Fruit fly (Drosophila melanogaster) whole organism, embryonic: Measurements from ENCODE around the gene LSm7.

Experiments
- Abd-B ChIP-seq: fragments of 200-800 bp; sonication (Bioruptor generic); optimal IDR thresholded peaks from 2 replicates; lab custom pipeline; 2018; ENCODE audit warnings: missing biosample characterization, mild to moderate bottlenecking, missing genetic modification characterization, moderate library complexity
- Awh ChIP-seq: fragments of 200-800 bp; sonication (Bioruptor generic); IDR thresholded peaks from 2 replicates; pipeline ENCODE4, ENCODE4 v1.3.6; 2022; ENCODE audit warnings: missing biosample characterization, missing genetic modification characterization
- BtbVII ChIP-seq: fragments of 200-800 bp; sonication (Bioruptor generic); optimal IDR thresholded peaks from 3 replicates; lab custom pipeline; 2017; ENCODE audit warnings: missing biosample characterization, mild to moderate bottlenecking, missing genetic modification characterization
- CG1024 ChIP-seq: fragments of 200-800 bp; sonication (Bioruptor generic); IDR thresholded peaks from 2 replicates; pipeline ENCODE4 v1.3.6; 2022; ENCODE audit warnings: missing biosample characterization, missing genetic modification characterization
- CG10543 ChIP-seq: fragments of 200-800 bp; sonication (Bioruptor generic); optimal IDR thresholded peaks from 3 replicates; lab custom pipeline; 2017; ENCODE audit warnings: missing biosample characterization, mild to moderate bottlenecking, missing genetic modification characterization, moderate library complexity
- CG10654 ChIP-seq: fragments of 200-800 bp; sonication (Bioruptor generic); optimal IDR thresholded peaks from 2 replicates; lab custom pipeline; 2016; ENCODE audit warnings: missing biosample characterization, missing genetic modification characterization
- CG10979 ChIP-seq: fragments of 200-800 bp; sonication (Bioruptor generic); optimal IDR thresholded peaks from 2 replicates; lab custom pipeline; 2018; ENCODE audit warnings: missing biosample characterization, mild to moderate bottlenecking, missing genetic modification characterization, moderate library complexity
- CG12659 ChIP-seq: fragments of 200-800 bp; sonication (Bioruptor generic); optimal IDR thresholded peaks from 3 replicates; lab custom pipeline; 2017; ENCODE audit warnings: mild to moderate bottlenecking, missing biosample characterization, missing genetic modification reagents, missing genetic modification characterization
- CG13123 ChIP-seq: fragments of 200-800 bp; sonication (Bioruptor generic); optimal IDR thresholded peaks from 2 replicates; lab custom pipeline; 2016; ENCODE audit warnings: missing biosample characterization, missing genetic modification characterization
- CG13775 ChIP-seq: fragments of 200-800 bp; sonication (Bioruptor generic); optimal IDR thresholded peaks from 3 replicates; lab custom pipeline; 2017; ENCODE audit warnings: missing biosample characterization, mild to moderate bottlenecking, missing genetic modification characterization
- CG14050 ChIP-seq: fragments of 200-800 bp; sonication (Bioruptor generic); IDR thresholded peaks from 3 replicates; pipeline ENCODE4 v1.3.6; 2022; ENCODE audit warnings: missing biosample characterization, missing genetic modification characterization
- CG14965 ChIP-seq: fragments of 200-800 bp; sonication (Bioruptor generic); optimal IDR thresholded peaks from 2 replicates; lab custom pipeline; 2016; ENCODE audit warnings: missing biosample characterization, missing genetic modification characterization, borderline replicate concordance
- CG15073 ChIP-seq: fragments of 200-800 bp; sonication (Bioruptor generic); optimal IDR thresholded peaks from 2 replicates; lab custom pipeline; 2016; ENCODE audit warnings: missing biosample characterization, missing genetic modification characterization
- CG15696 ChIP-seq: fragments of 200-800 bp; sonication (Bioruptor generic); optimal IDR thresholded peaks from 2 replicates; lab custom pipeline; 2019; ENCODE audit warnings: missing biosample characterization, mild to moderate bottlenecking, missing genetic modification characterization, moderate library complexity
- CG17359 ChIP-seq: fragments of 200-800 bp; sonication (Bioruptor generic); optimal IDR thresholded peaks from 3 replicates; lab custom pipeline; 2018; ENCODE audit warnings: missing biosample characterization, mild to moderate bottlenecking, missing genetic modification characterization, moderate library complexity
- CG2889 ChIP-seq: fragments of 200-800 bp; sonication (Bioruptor generic); IDR thresholded peaks from 3 replicates; pipeline ENCODE4 v1.3.6; 2022; ENCODE audit warnings: missing biosample characterization, missing genetic modification characterization
- CG31365 ChIP-seq: fragments of 200-800 bp; sonication (Bioruptor generic); optimal IDR thresholded peaks from 2 replicates; lab custom pipeline; 2018; ENCODE audit warnings: missing biosample characterization, mild to moderate bottlenecking, missing genetic modification characterization
- CG34224 ChIP-seq: fragments of 200-800 bp; sonication (Bioruptor generic); IDR thresholded peaks from 3 replicates; pipeline ENCODE4 v1.3.6; 2022; ENCODE audit warnings: missing biosample characterization, missing genetic modification characterization; ENCODE audit not compliant: partially characterized antibody
- CG3995 ChIP-seq: fragments of 200-800 bp; sonication (Bioruptor generic); optimal IDR thresholded peaks from 3 replicates; lab custom pipeline; 2016; ENCODE audit warnings: missing biosample characterization, missing genetic modification characterization
- CG4328 ChIP-seq: fragments of 200-800 bp; sonication (Bioruptor generic); optimal IDR thresholded peaks from 3 replicates; lab custom pipeline; 2017; ENCODE audit warnings: missing biosample characterization, missing genetic modification reagents, missing genetic modification characterization
- CG4404 ChIP-seq: fragments of 200-800 bp; sonication (Bioruptor generic); IDR thresholded peaks from 2 replicates; pipeline ENCODE4 v1.3.6; 2022; ENCODE audit warnings: missing biosample characterization, missing genetic modification characterization
- CG5953 ChIP-seq: fragments of 200-800 bp; sonication (Bioruptor generic); IDR thresholded peaks from 2 replicates; pipeline ENCODE4 v1.3.6; 2022; ENCODE audit warnings: missing biosample characterization, missing genetic modification characterization
- CG6765 ChIP-seq: fragments of 200-800 bp; sonication (Bioruptor generic); optimal IDR thresholded peaks from 3 replicates; lab custom pipeline; 2017; ENCODE audit warnings: missing biosample characterization, mild to moderate bottlenecking, missing genetic modification characterization
- CG8089 ChIP-seq: fragments of 200-800 bp; sonication (Bioruptor generic); optimal IDR thresholded peaks from 3 replicates; lab custom pipeline; 2016; ENCODE audit warnings: missing biosample characterization, missing genetic modification characterization
- CG8944 ChIP-seq: fragments of 200-800 bp; sonication (Bioruptor generic); optimal IDR thresholded peaks from 3 replicates; lab custom pipeline; 2016; ENCODE audit warnings: missing biosample characterization, missing genetic modification characterization
- CrebB ChIP-seq: fragments of 200-800 bp; sonication (Bioruptor generic); optimal IDR thresholded peaks from 3 replicates; lab custom pipeline; 2018; ENCODE audit warnings: missing biosample characterization, mild to moderate bottlenecking, missing genetic modification characterization
- Dad ChIP-seq: fragments of 200-800 bp; sonication (Bioruptor generic); optimal IDR thresholded peaks from 3 replicates; lab custom pipeline; 2016; ENCODE audit warnings: missing biosample characterization, missing genetic modification characterization
- E2f2 ChIP-seq: fragments of 200-800 bp; sonication (Bioruptor generic); IDR thresholded peaks from 2 replicates; pipeline ENCODE4 v1.3.6; 2022; ENCODE audit warnings: missing biosample characterization, missing genetic modification characterization
- GATAe ChIP-seq: fragments of 200-800 bp; sonication (Bioruptor generic); conservative IDR thresholded peaks from 2 replicates; pipeline ENCODE4 v1.3.6; 2022; ENCODE audit warnings: missing biosample characterization, missing genetic modification characterization
- H2.0 ChIP-seq: fragments of 200-800 bp; sonication (Bioruptor generic); IDR thresholded peaks from 2 replicates; pipeline ENCODE4 v1.3.6; 2022; ENCODE audit warnings: missing biosample characterization, missing genetic modification characterization
- HHEX ChIP-seq: fragments of 200-800 bp; sonication (Bioruptor generic); optimal IDR thresholded peaks from 3 replicates; lab custom pipeline; 2017; ENCODE audit warnings: missing biosample characterization, mild to moderate bottlenecking, missing genetic modification characterization, missing genetic modification reagents
- HLH54F ChIP-seq: fragments of 200-800 bp; sonication (Bioruptor generic); optimal IDR thresholded peaks from 3 replicates; lab custom pipeline; 2016; ENCODE audit warnings: missing biosample characterization, missing genetic modification characterization
- Hand ChIP-seq: fragments of 200-800 bp; sonication (Bioruptor generic); optimal IDR thresholded peaks from 2 replicates; lab custom pipeline; 2017; ENCODE audit warnings: mild to moderate bottlenecking, missing biosample characterization, missing genetic modification reagents, missing genetic modification characterization
- Max ChIP-seq: fragments of 200-800 bp; sonication (Bioruptor generic); optimal IDR thresholded peaks from 2 replicates; lab custom pipeline; 2016; ENCODE audit warnings: missing biosample characterization, mild to moderate bottlenecking, missing genetic modification characterization
- Mes4 ChIP-seq: fragments of 200-800 bp; sonication (Bioruptor generic); optimal IDR thresholded peaks from 2 replicates; lab custom pipeline; 2016; ENCODE audit warnings: missing biosample characterization, missing genetic modification characterization
- Neu2 ChIP-seq: fragments of 200-800 bp; sonication (Bioruptor generic); optimal IDR thresholded peaks from 3 replicates; lab custom pipeline; 2016; ENCODE audit warnings: missing biosample characterization, missing genetic modification characterization, borderline replicate concordance
- Optix ChIP-seq: fragments of 200-800 bp; sonication (Bioruptor generic); IDR thresholded peaks from 3 replicates; pipeline ENCODE4 v1.3.6; 2022; ENCODE audit warnings: missing biosample characterization, missing genetic modification characterization
- Ssrp ChIP-seq: fragments of 200-800 bp; sonication (Bioruptor generic); optimal IDR thresholded peaks from 2 replicates; lab custom pipeline; 2018; ENCODE audit warnings: missing biosample characterization, mild to moderate bottlenecking, missing genetic modification characterization, moderate library complexity
- Stat92E ChIP-seq, 3 experiments: fragments of >200 bp in 2 of 3; fragments of 200-800 bp in 1 of 3; sonication (Bioruptor generic) in 1 of 3; optimal IDR thresholded peaks; 2 replicates each; lab custom pipeline; 2017 to 2019; ENCODE audit warnings: missing biosample characterization in 3 of 3, missing genetic modification characterization in 3 of 3, mild to moderate bottlenecking in 1 of 3, moderate library complexity in 1 of 3
- Xbp1 ChIP-seq: fragments of 200-800 bp; sonication (Bioruptor generic); optimal IDR thresholded peaks from 3 replicates; lab custom pipeline; 2016; ENCODE audit warnings: missing biosample characterization, mild to moderate bottlenecking, missing genetic modification characterization
- dimm ChIP-seq: fragments of 200-800 bp; sonication (Bioruptor generic); IDR thresholded peaks from 2 replicates; pipeline ENCODE4 v1.3.6; 2022; ENCODE audit warnings: missing biosample characterization, missing genetic modification characterization
- dmrt99B ChIP-seq: fragments of 200-800 bp; sonication (Bioruptor generic); optimal IDR thresholded peaks from 2 replicates; lab custom pipeline; 2018; ENCODE audit warnings: missing biosample characterization, mild to moderate bottlenecking, missing genetic modification characterization, moderate library complexity
- inv ChIP-seq: fragments of 200-800 bp; sonication (Bioruptor generic); IDR thresholded peaks from 2 replicates; pipeline ENCODE4 v1.3.6; 2022; ENCODE audit warnings: missing biosample characterization, missing genetic modification characterization; ENCODE audit not compliant: partially characterized antibody
- nom ChIP-seq: fragments of 200-800 bp; sonication (Bioruptor generic); optimal IDR thresholded peaks from 2 replicates; lab custom pipeline; 2017; ENCODE audit warnings: missing biosample characterization, missing genetic modification characterization, mild to moderate bottlenecking, moderate library complexity, missing genetic modification reagents
- pho ChIP-seq: fragments of 200-800 bp; sonication (Bioruptor generic); optimal IDR thresholded peaks from 2 replicates; lab custom pipeline; 2016; ENCODE audit warnings: missing biosample characterization, missing genetic modification characterization
- ranshi ChIP-seq: fragments of 200-800 bp; sonication (Bioruptor generic); IDR thresholded peaks from 2 replicates; pipeline ENCODE4 v1.3.6; 2022; ENCODE audit warnings: missing biosample characterization, missing genetic modification characterization
- repo ChIP-seq: fragments of 200-800 bp; sonication (Bioruptor generic); optimal IDR thresholded peaks from 2 replicates; lab custom pipeline; 2016; ENCODE audit warnings: missing biosample characterization, missing genetic modification characterization
- sc ChIP-seq, 3 experiments: fragments of >200 bp in 2 of 3; fragments of 200-800 bp in 1 of 3; sonication (Bioruptor generic) in 1 of 3; optimal IDR thresholded peaks; 2 replicates in 2 of 3; 3 replicates in 1 of 3; lab custom pipeline; 2017; ENCODE audit warnings: mild to moderate bottlenecking in 1 of 3, missing biosample characterization in 1 of 3, missing genetic modification characterization in 1 of 3, missing genetic modification reagents in 1 of 3
- sens-2 ChIP-seq: fragments of 200-800 bp; sonication (Bioruptor generic); IDR thresholded peaks from 2 replicates; pipeline ENCODE4 v1.3.6; 2022; ENCODE audit warnings: missing biosample characterization, missing genetic modification characterization
- ttk ChIP-seq: fragments of 200-800 bp; sonication (Bioruptor generic); IDR thresholded peaks from 2 replicates; pipeline ENCODE4 v2.1.2; 2022; ENCODE audit warnings: missing biosample characterization, missing genetic modification characterization
- wor ChIP-seq: fragments of 200-800 bp; sonication (Bioruptor generic); IDR thresholded peaks from 2 replicates; pipeline ENCODE4 v1.3.6; 2022; ENCODE audit warnings: missing biosample characterization, missing genetic modification characterization

Gene LSm7

dm6 chr2L:16727578-16728023, 15.3 kb downstream of the LSm7 start, which contains the start of gene VhaSFD (continued):
- TF ChIP-seq CG13775 (no peak), GATAe (GFP tag; lab: Robert Waterston, UW) (no peak), wor (no peak), CG34224 (GFP tag; lab: Robert Waterston, UW) (peak; percentile 72), Mes4 (no peak), sens-2 (GFP tag; lab: Robert Waterston, UW) (no peak), ttk (no peak), E2f2 (GFP tag; lab: Robert Waterston, UW) (peak; percentile 75), Neu2 (GFP tag; lab: Kevin White, UChicago) (no peak), CG5953 (GFP tag; lab: Robert Waterston, UW) (no peak), Optix (no peak), CrebB (tag; lab: Kevin White, UChicago) (peak; percentile 31), BtbVII (GFP tag; lab: Kevin White, UChicago) (peak; percentile 3), CG4404 (GFP tag; lab: Robert Waterston, UW) (no peak), ranshi (GFP tag; lab: Robert Waterston, UW) (no peak), CG10979 (peak; percentile 27), CG8089 (GFP tag; lab: Kevin White, UChicago) (no peak), sc (optimal IDR thresholded peaks at IDR 0.05; lab: Kevin White, UChicago) (no peak), sc (GFP tag; optimal IDR thresholded peaks at IDR 0.05; lab: Kevin White, UChicago) (no peak), CG15696 (tag; lab: Kevin White, UChicago) (peak; percentile 28), repo (GFP tag; lab: Kevin White, UChicago) (no peak), CG3995 (peak; percentile 55), Xbp1 (peak; percentile 30), HLH54F (GFP tag; lab: Kevin White, UChicago) (no peak), Hand (GFP tag; lab: Kevin White, UChicago) (no peak), dimm (GFP tag; lab: Robert Waterston, UW) (no peak), CG17359 (tag; lab: Kevin White, UChicago) (peak; percentile 16), CG13123 (GFP tag; lab: Kevin White, UChicago) (no peak), Dad (GFP tag; lab: Kevin White, UChicago) (no peak), CG14050 (GFP tag; lab: Robert Waterston, UW) (no peak), Awh (no peak), CG6765 (GFP tag; lab: Kevin White, UChicago) (peak; percentile 62), Max (GFP tag; lab: Kevin White, UChicago) (no peak), pho (GFP tag; lab: Kevin White, UChicago) (no peak), CG10543 (no peak), nom (GFP tag; lab: Kevin White, UChicago) (peak; percentile 56), CG15073 (GFP tag; lab: Kevin White, UChicago) (no peak), HHEX (GFP tag; lab: Kevin White, UChicago) (no peak), Abd-B (GFP tag; lab: Kevin White, UChicago) (no peak), CG1024 (GFP tag; lab: Robert Waterston, UW) (no peak), H2.0 (GFP tag; lab: Robert Waterston, UW) (no peak), CG31365 (no peak), dmrt99B (no peak), CG8944 (GFP tag; lab: Kevin White, UChicago) (no peak), CG10654 (GFP tag; lab: Kevin White, UChicago) (no peak), inv (GFP tag; lab: Robert Waterston, UW) (peak; percentile 53), CG2889 (GFP tag; lab: Robert Waterston, UW) (no peak), CG14965 (GFP tag; lab: Kevin White, UChicago) (no peak), Stat92E (GFP tag; optimal IDR thresholded peaks at IDR 0.05; lab: Kevin White, UChicago) (no peak), CG12659 (GFP tag; lab: Kevin White, UChicago) (peak; percentile 63), Ssrp (tag; lab: Kevin White, UChicago) (no peak), CG4328 (peak; percentile 7)
